Worm (Caenorhabditis elegans) whole organism, L3 larva: ENCODE results near the gene T02H6.1.

Experiments
- R02D3.7 ChIP-seq: fragments of 150-350 bp; optimal IDR thresholded peaks from 2 replicates; lab custom pipeline; 2014; ENCODE audit warnings: missing biosample characterization, missing genetic modification characterization
- aly-2 ChIP-seq: fragments of 150-350 bp; optimal IDR thresholded peaks from 2 replicates; lab custom pipeline; 2014; ENCODE audit warnings: missing biosample characterization, missing genetic modification characterization
- ama-1 ChIP-seq: fragments of 150-350 bp; optimal IDR thresholded peaks from 2 replicates; lab custom pipeline; 2018
- ceh-16 ChIP-seq: sonication (generic microtip); optimal IDR thresholded peaks from 2 replicates; lab custom pipeline; 2017; ENCODE audit warnings: missing biosample characterization, missing genetic modification characterization
- ceh-82 ChIP-seq: fragments of 150-350 bp; optimal IDR thresholded peaks from 2 replicates; lab custom pipeline; 2014; ENCODE audit warnings: missing biosample characterization, missing genetic modification characterization
- daf-12 ChIP-seq: fragments of 150-350 bp; optimal IDR thresholded peaks from 2 replicates; lab custom pipeline; 2014; ENCODE audit warnings: missing biosample characterization, missing genetic modification reagents, missing genetic modification characterization
- egl-27 ChIP-seq: sonication (generic microtip); optimal IDR thresholded peaks from 4 replicates; lab custom pipeline; 2017; ENCODE audit warnings: missing biosample characterization, missing genetic modification reagents, missing genetic modification characterization
- egl-5 ChIP-seq: fragments of 150-350 bp; optimal IDR thresholded peaks from 2 replicates; lab custom pipeline; 2017; ENCODE audit warnings: missing biosample characterization, missing genetic modification reagents, missing genetic modification characterization, inconsistent platforms
- fkh-10 ChIP-seq: sonication (generic microtip); optimal IDR thresholded peaks from 2 replicates; lab custom pipeline; 2017; ENCODE audit warnings: missing biosample characterization, missing genetic modification reagents, missing genetic modification characterization
- fkh-2 ChIP-seq: fragments of 150-350 bp; optimal IDR thresholded peaks from 2 replicates; lab custom pipeline; 2014; ENCODE audit warnings: missing biosample characterization, missing genetic modification reagents, missing genetic modification characterization
- fos-1 ChIP-seq: fragments of 150-350 bp; optimal IDR thresholded peaks from 2 replicates; lab custom pipeline; 2014; ENCODE audit warnings: missing biosample characterization, missing genetic modification characterization
- hmg-11 ChIP-seq: sonication (generic microtip); optimal IDR thresholded peaks from 2 replicates; lab custom pipeline; 2016; ENCODE audit warnings: missing genetic modification characterization, missing compliant biosample characterization
- lin-39 ChIP-seq: fragments of 150-350 bp; optimal IDR thresholded peaks from 2 replicates; lab custom pipeline; 2018; ENCODE audit warnings: missing biosample characterization, missing genetic modification reagents, missing genetic modification characterization
- lsy-12 ChIP-seq: sonication (generic microtip); optimal IDR thresholded peaks from 2 replicates; lab custom pipeline; 2016; ENCODE audit warnings: mild to moderate bottlenecking, missing genetic modification characterization, missing compliant biosample characterization
- nfya-1 ChIP-seq: sonication (generic microtip); optimal IDR thresholded peaks from 2 replicates; lab custom pipeline; 2017; ENCODE audit warnings: missing genetic modification characterization, mild to moderate bottlenecking, missing compliant biosample characterization, antibody characterized with exemption, moderate library complexity; ENCODE audit not compliant: insufficient read depth
- nhr-11 ChIP-seq: fragments of 150-350 bp; optimal IDR thresholded peaks from 2 replicates; lab custom pipeline; 2014; ENCODE audit warnings: missing biosample characterization, missing genetic modification characterization
- nhr-23 ChIP-seq: fragments of 150-350 bp; optimal IDR thresholded peaks from 2 replicates; lab custom pipeline; 2014; ENCODE audit warnings: missing biosample characterization, missing genetic modification reagents, missing genetic modification characterization
- nhr-237 ChIP-seq: fragments of 150-350 bp; optimal IDR thresholded peaks from 2 replicates; lab custom pipeline; 2014; ENCODE audit warnings: missing biosample characterization, missing genetic modification characterization
- nhr-25 ChIP-seq: sonication (generic microtip); optimal IDR thresholded peaks from 2 replicates; lab custom pipeline; 2017; ENCODE audit warnings: missing biosample characterization, missing genetic modification characterization
- nhr-28 ChIP-seq: fragments of 150-350 bp; optimal IDR thresholded peaks from 2 replicates; lab custom pipeline; 2014; ENCODE audit warnings: missing biosample characterization, missing genetic modification characterization
- nhr-43 ChIP-seq: sonication (generic microtip); optimal IDR thresholded peaks from 2 replicates; lab custom pipeline; 2016; ENCODE audit warnings: mild to moderate bottlenecking, missing genetic modification characterization, missing compliant biosample characterization; ENCODE audit not compliant: poor library complexity, severe bottlenecking
- nhr-67 ChIP-seq: fragments of 150-350 bp; optimal IDR thresholded peaks from 2 replicates; lab custom pipeline; 2014; ENCODE audit warnings: missing biosample characterization, missing genetic modification characterization
- nhr-76 ChIP-seq: fragments of 150-350 bp; sonication (generic microtip); optimal IDR thresholded peaks from 5 replicates; lab custom pipeline; 2014; ENCODE audit warnings: missing biosample characterization, missing genetic modification characterization
- pha-4 ChIP-seq: fragments of 150-350 bp; optimal IDR thresholded peaks from 2 replicates; lab custom pipeline; 2014; ENCODE audit warnings: missing biosample characterization, missing genetic modification reagents, missing genetic modification characterization
- pqm-1 ChIP-seq: fragments of 150-350 bp; optimal IDR thresholded peaks from 2 replicates; lab custom pipeline; 2017; ENCODE audit warnings: missing biosample characterization, missing genetic modification characterization, inconsistent platforms
- sea-2 ChIP-seq: fragments of 150-350 bp; sonication (generic microtip); optimal IDR thresholded peaks from 4 replicates; lab custom pipeline; 2014; ENCODE audit warnings: missing biosample characterization, missing genetic modification reagents, missing genetic modification characterization
- skn-1 ChIP-seq: fragments of 150-350 bp; optimal IDR thresholded peaks from 2 replicates; lab custom pipeline; 2014; ENCODE audit warnings: missing biosample characterization, missing genetic modification characterization
- snpc-4 ChIP-seq: fragments of 150-350 bp; optimal IDR thresholded peaks from 2 replicates; lab custom pipeline; 2014; ENCODE audit warnings: missing biosample characterization, missing genetic modification characterization
- tbx-2 ChIP-seq: sonication (generic microtip); optimal IDR thresholded peaks from 2 replicates; lab custom pipeline; 2016; ENCODE audit warnings: mild to moderate bottlenecking, missing genetic modification characterization, missing compliant biosample characterization
- unc-62 ChIP-seq: fragments of 150-350 bp; sonication (generic microtip); optimal IDR thresholded peaks from 4 replicates; lab custom pipeline; 2014; ENCODE audit warnings: missing biosample characterization, missing genetic modification reagents, missing genetic modification characterization
- zag-1 ChIP-seq: fragments of 150-350 bp; optimal IDR thresholded peaks from 2 replicates; lab custom pipeline; 2014; ENCODE audit warnings: missing biosample characterization, missing genetic modification characterization
- ztf-11 ChIP-seq: fragments of 150-350 bp; optimal IDR thresholded peaks from 2 replicates; lab custom pipeline; 2014; ENCODE audit warnings: missing biosample characterization, missing genetic modification characterization
- ztf-4 ChIP-seq: fragments of 150-350 bp; optimal IDR thresholded peaks from 2 replicates; lab custom pipeline; 2014; ENCODE audit warnings: missing biosample characterization, missing genetic modification characterization

T02H6.1 gene

DNA sequence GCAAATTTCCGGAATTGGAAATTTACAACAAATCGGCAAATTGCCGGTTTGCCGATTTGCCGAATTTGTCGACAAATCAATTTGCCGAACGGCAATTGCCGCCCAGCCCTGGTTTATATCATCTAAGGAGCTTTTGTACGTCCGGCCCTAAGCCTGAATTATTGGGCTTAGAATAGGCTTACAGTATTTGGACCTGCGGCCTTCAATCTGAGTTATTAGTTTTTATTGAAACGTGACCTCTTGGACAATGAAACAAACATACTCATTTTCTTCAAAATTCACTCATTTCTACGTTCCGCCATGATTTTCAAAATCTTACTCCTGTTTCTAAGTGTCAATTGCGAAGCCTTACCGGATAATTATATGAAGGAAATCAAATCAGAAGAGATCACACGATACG lies 33.9 kb upstream of the T02H6.1 start, which contains the start of gene Y39F10C.1:
Gene Y39F10C.1, plus strand, starts transcription at position 301 of the 400 bp plus-strand sequence.
- TF ChIP-seq tbx-2 (tag; lab: Kevin White, UChicago) (no peak), nhr-67 (tag; lab: Kevin White, UChicago) (no peak), skn-1 (tag; lab: Kevin White, UChicago) (no peak), nfya-1 (no peak), nhr-25 (no peak)

DNA sequence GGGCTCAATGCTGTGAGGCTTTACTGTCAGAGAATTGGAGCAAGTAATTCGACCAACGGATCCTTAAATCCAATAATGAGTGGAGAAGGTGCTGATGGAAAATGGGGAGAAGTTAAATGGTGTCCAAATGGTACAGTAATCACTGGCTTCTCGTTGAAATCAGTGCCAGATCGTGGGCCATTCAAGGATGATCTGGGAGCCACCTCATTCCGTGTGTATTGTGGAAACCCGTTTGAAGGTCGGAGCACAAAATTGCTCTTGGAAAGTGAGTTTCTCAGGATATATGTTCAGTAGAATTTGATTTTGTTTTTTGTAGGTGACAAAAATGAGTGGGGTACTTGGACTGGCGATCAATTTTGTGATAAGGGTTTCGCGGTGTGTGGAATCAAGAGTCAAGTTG lies 33.4 kb upstream of the T02H6.1 start:
- no peak for TF ChIP-seq daf-12
- TF ChIP-seq nhr-43 (tag; lab: Kevin White, UChicago), result no peak
- no peak for TF ChIP-seq nhr-67 (tag; lab: Kevin White, UChicago)
- TF ChIP-seq zag-1 (tag; lab: Kevin White, UChicago), result no peak
- no peak for TF ChIP-seq skn-1 (tag; lab: Kevin White, UChicago)
- TF ChIP-seq ama-1 (lab: Kevin White, UChicago), result no peak
- TF ChIP-seq fkh-10, result no peak
- no peak for TF ChIP-seq nhr-76
- no peak for TF ChIP-seq pha-4 (tag; lab: Kevin White, UChicago)
- TF ChIP-seq nhr-237 (tag; lab: Kevin White, UChicago), result no peak
- TF ChIP-seq ztf-11 (tag; lab: Kevin White, UChicago), result no peak
- no peak for TF ChIP-seq nhr-11 (tag; lab: Kevin White, UChicago)

DNA sequence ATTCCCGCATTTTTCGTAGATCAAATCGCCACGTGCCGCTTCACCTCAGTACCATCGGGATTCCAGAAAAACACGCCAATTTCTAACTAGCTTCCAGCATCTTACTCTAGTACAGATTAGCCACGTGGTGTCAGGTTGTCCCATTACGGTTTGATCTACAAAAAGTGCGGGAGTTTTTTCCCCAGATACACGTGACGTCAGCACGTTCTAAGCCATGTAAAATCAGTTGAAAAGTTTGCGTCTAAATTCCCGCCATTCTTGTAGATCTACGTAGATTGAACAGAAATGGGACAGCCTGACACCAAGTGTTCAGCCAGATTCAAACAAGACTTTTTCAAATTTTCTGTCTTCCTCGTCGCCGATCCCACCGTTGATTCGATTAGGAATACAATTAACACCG lies 30.6 kb upstream of the T02H6.1 start, which contains the start of gene T02H6.9:
Gene T02H6.9, plus strand, starts transcription at position 301 of the 400 bp plus-strand sequence.
- TF ChIP-seq hmg-11 (tag; lab: Kevin White, UChicago), result no peak
- TF ChIP-seq tbx-2 (tag; lab: Kevin White, UChicago), result no peak
- TF ChIP-seq nfya-1, result no peak
- no peak for TF ChIP-seq nhr-237 (tag; lab: Kevin White, UChicago)
- no peak for TF ChIP-seq nhr-28
- no peak for TF ChIP-seq fos-1 (tag; lab: Kevin White, UChicago)
- TF ChIP-seq ceh-16 (tag; lab: Kevin White, UChicago), result no peak

DNA sequence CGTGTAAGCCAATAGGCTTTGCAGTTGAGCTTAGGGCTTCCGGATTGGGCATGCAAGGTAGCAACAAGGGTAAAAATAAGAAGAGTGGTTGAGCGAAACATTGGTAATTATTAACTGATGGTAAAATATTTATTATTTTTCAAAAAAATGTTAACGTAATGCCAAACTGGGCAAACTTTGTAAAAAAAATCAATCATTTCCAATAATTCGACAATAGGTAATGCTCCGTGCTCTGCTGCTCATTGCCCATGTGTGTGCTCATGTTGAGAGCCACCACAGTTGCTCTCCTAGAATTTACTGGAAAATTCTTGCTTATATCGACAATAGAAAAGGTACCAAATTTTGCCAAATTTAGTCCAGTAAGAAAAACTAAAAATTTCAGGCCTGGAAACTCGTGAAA lies 28.6 kb upstream of the T02H6.1 start, which contains the start of the genes T02H6.10 and T02H6.8:
Gene T02H6.10, minus strand, starts transcription at position 101 of the 400 bp plus-strand sequence.
Gene T02H6.8, plus strand, starts transcription at position 221 of the 400 bp plus-strand sequence.
- TF ChIP-seq nhr-76 (no peak), nhr-23 (tag; lab: Kevin White, UChicago) (no peak), aly-2 (tag; lab: Kevin White, UChicago) (no peak), sea-2 (GFP tag; lab: Kevin White, UChicago) (no peak)
- TF ChIP-seq, all 47 proteins: peak for 0

DNA sequence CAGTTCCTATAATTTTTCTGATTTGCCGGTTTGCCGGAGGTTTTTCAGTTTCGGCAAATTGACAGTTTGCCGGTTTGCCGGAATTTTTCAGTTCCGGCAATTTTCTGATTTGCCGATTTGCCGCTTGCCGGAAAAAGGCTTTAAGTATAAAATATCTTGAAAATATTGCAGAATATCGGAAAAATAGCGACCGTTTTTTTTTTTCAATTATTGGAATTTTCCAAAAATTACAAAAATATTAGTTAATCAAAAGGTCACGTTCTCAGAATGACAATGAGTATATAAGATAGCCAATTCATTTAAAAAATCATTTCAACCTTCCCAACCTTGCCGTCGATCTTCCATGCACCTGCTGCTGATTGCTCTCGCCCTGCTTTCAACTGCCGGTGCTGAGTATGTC lies 26.9 kb upstream of the T02H6.1 start, which contains the start of gene T02H6.7:
Gene T02H6.7, plus strand, starts transcription at position 301 of the 400 bp plus-strand sequence.
- no peak for TF ChIP-seq egl-5
- TF ChIP-seq lin-39, result no peak
- no peak for TF ChIP-seq ztf-11 (tag; lab: Kevin White, UChicago)
- TF ChIP-seq lsy-12, result no peak
- TF ChIP-seq aly-2 (tag; lab: Kevin White, UChicago), result no peak
- TF ChIP-seq, all 47 proteins: peak for 0

DNA sequence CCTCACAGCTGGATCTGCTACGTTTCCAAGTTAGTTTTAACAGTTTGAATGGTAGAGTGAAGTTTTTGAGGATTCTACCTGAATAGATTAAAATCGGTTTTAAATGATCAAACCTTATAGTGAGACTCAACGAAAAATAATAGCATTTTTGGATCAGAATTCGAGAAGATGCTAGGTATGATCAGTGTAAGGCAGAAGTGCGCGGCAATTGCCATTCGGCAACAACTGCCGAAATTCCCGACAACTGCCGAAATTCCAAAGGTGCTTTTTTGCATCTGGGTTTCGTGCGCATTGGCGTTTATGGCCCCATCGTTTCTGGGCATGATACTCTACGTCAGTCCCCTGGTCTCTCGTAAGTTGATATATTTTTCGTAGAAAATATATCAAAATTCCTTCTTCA lies 25.7 kb upstream of the T02H6.1 start, which contains the start of gene T02H6.6:
Gene T02H6.6, plus strand, starts transcription at position 301 of the 400 bp plus-strand sequence.
- TF ChIP-seq snpc-4 (tag; lab: Kevin White, UChicago) (no peak), egl-27 (tag; lab: Kevin White, UChicago) (no peak), sea-2 (GFP tag; lab: Kevin White, UChicago) (no peak), fkh-10 (no peak), nhr-25 (no peak), fkh-2 (tag; lab: Kevin White, UChicago) (no peak), nhr-11 (tag; lab: Kevin White, UChicago) (no peak), ceh-82 (no peak), ceh-16 (tag; lab: Kevin White, UChicago) (no peak), R02D3.7 (tag; lab: Kevin White, UChicago) (no peak), unc-62 (GFP tag; lab: Kevin White, UChicago) (no peak), nhr-28 (no peak), tbx-2 (tag; lab: Kevin White, UChicago) (no peak), nhr-43 (tag; lab: Kevin White, UChicago) (no peak), nfya-1 (no peak), fos-1 (tag; lab: Kevin White, UChicago) (no peak), lsy-12 (no peak), ztf-4 (tag; lab: Kevin White, UChicago) (no peak), pqm-1 (tag; lab: Kevin White, UChicago) (no peak), hmg-11 (tag; lab: Kevin White, UChicago) (no peak)
